Fruit fly (Drosophila melanogaster) whole organism, wandering third instar larva: ENCODE measurements around the gene Ndae1.

Experiments used
- Abd-B ChIP-seq: fragments of >200 bp; optimal IDR thresholded peaks from 2 replicates; lab custom pipeline; 2017; ENCODE audit warnings: missing biosample characterization, missing genetic modification characterization
- CG32264 ChIP-seq: fragments of 200-800 bp; sonication (Bioruptor generic); optimal IDR thresholded peaks from 2 replicates; lab custom pipeline; 2016; ENCODE audit warnings: missing biosample characterization, missing genetic modification characterization
- CG9705 ChIP-seq: fragments of 200-800 bp; sonication (Bioruptor generic); optimal IDR thresholded peaks from 2 replicates; lab custom pipeline; 2018; ENCODE audit warnings: missing biosample characterization, mild to moderate bottlenecking, missing genetic modification characterization
- CrebA ChIP-seq: fragments of 200-800 bp; sonication (Bioruptor generic); optimal IDR thresholded peaks from 2 replicates; lab custom pipeline; 2016; ENCODE audit warnings: missing biosample characterization, mild to moderate bottlenecking, missing genetic modification characterization, borderline replicate concordance
- Dfd ChIP-seq: fragments of >200 bp; optimal IDR thresholded peaks from 2 replicates; lab custom pipeline; 2017; ENCODE audit warnings: missing biosample characterization, missing genetic modification characterization
- GATAd ChIP-seq: sonication (Bioruptor generic); optimal IDR thresholded peaks from 2 replicates; lab custom pipeline; 2016; ENCODE audit warnings: missing biosample characterization, missing genetic modification characterization
- HLH106 ChIP-seq: fragments of 200-800 bp; optimal IDR thresholded peaks from 3 replicates; lab custom pipeline; 2019; ENCODE audit warnings: missing biosample characterization, mild to moderate bottlenecking, missing genetic modification characterization, moderate library complexity
- Hnf4 ChIP-seq: fragments of 200-800 bp; sonication (Bioruptor generic); optimal IDR thresholded peaks from 2 replicates; lab custom pipeline; 2016; ENCODE audit warnings: missing biosample characterization, mild to moderate bottlenecking, missing genetic modification characterization
- Hr78 ChIP-seq: fragments of >200 bp; optimal IDR thresholded peaks from 2 replicates; lab custom pipeline; 2017; ENCODE audit warnings: missing biosample characterization, missing genetic modification characterization
- Hr83 ChIP-seq: fragments of 200-300 bp; sonication (Bioruptor generic); optimal IDR thresholded peaks from 2 replicates; lab custom pipeline; 2016; ENCODE audit warnings: missing biosample characterization, mild to moderate bottlenecking, missing genetic modification characterization, moderate library complexity; ENCODE audit not compliant: poor library complexity, severe bottlenecking
- Jra ChIP-seq: sonication (Bioruptor generic); optimal IDR thresholded peaks from 2 replicates; lab custom pipeline; 2016; ENCODE audit warnings: missing biosample characterization, missing genetic modification characterization
- Mio ChIP-seq: sonication (Bioruptor generic); optimal IDR thresholded peaks from 2 replicates; lab custom pipeline; 2016; ENCODE audit warnings: missing biosample characterization, missing genetic modification characterization
- Myc ChIP-seq: fragments of >200 bp; optimal IDR thresholded peaks from 2 replicates; lab custom pipeline; 2017
- N ChIP-seq: fragments of >200 bp; optimal IDR thresholded peaks from 2 replicates; lab custom pipeline; 2018; ENCODE audit warnings: missing biosample characterization, missing external identifiers, missing genetic modification characterization
- OdsH ChIP-seq: fragments of 200-800 bp; sonication (Bioruptor generic); optimal IDR thresholded peaks from 2 replicates; lab custom pipeline; 2016; ENCODE audit warnings: missing biosample characterization, mild to moderate bottlenecking, missing genetic modification characterization
- Rel ChIP-seq, 2 experiments: fragments of 200-800 bp; sonication (Bioruptor generic) in 1 of 2; optimal IDR thresholded peaks; 2 replicates in 1 of 2; 3 replicates in 1 of 2; lab custom pipeline; 2016 to 2019; ENCODE audit warnings: mild to moderate bottlenecking in 2 of 2, missing biosample characterization in 2 of 2, missing genetic modification characterization in 2 of 2, moderate library complexity in 1 of 2
- Sp1 ChIP-seq: fragments of 200-800 bp; sonication (Bioruptor generic); optimal IDR thresholded peaks from 3 replicates; lab custom pipeline; 2019; ENCODE audit warnings: missing biosample characterization, mild to moderate bottlenecking, missing genetic modification characterization, moderate library complexity
- Vsx2 ChIP-seq: fragments of 200-300, 225-300 bp; sonication (Bioruptor generic); optimal IDR thresholded peaks from 2 replicates; lab custom pipeline; 2018; ENCODE audit warnings: missing biosample characterization, missing genetic modification characterization; ENCODE audit not compliant: partially characterized antibody
- br ChIP-seq: fragments of 200-800 bp; sonication (Bioruptor generic); optimal IDR thresholded peaks from 2 replicates; lab custom pipeline; 2016; ENCODE audit warnings: missing biosample characterization, missing genetic modification characterization
- brk ChIP-seq: fragments of 200-800 bp; sonication (Bioruptor generic); optimal IDR thresholded peaks from 2 replicates; lab custom pipeline; 2016; ENCODE audit warnings: missing biosample characterization, mild to moderate bottlenecking, missing genetic modification characterization
- dl ChIP-seq, 2 experiments: fragments of 175-275, 200-275 bp in 1 of 2; fragments of 200-275 bp in 1 of 2; sonication (Bioruptor generic); optimal IDR thresholded peaks; lab custom pipeline; 2018; ENCODE audit warnings: mild to moderate bottlenecking in 2 of 2, missing biosample characterization in 2 of 2, missing genetic modification characterization in 2 of 2, moderate library complexity in 2 of 2; ENCODE audit not compliant: partially characterized antibody in 2 of 2, insufficient read depth in 1 of 2
- dmrt93B ChIP-seq: fragments of 200-800 bp; sonication (Bioruptor generic); optimal IDR thresholded peaks from 2 replicates; lab custom pipeline; 2018; ENCODE audit warnings: missing biosample characterization, mild to moderate bottlenecking, missing genetic modification characterization
- dsf ChIP-seq: sonication (Bioruptor generic); optimal IDR thresholded peaks from 2 replicates; lab custom pipeline; 2016; ENCODE audit warnings: missing biosample characterization, missing genetic modification characterization, borderline replicate concordance
- ey ChIP-seq: fragments of 200-800 bp; sonication (Bioruptor generic); optimal IDR thresholded peaks from 2 replicates; lab custom pipeline; 2016; ENCODE audit warnings: missing biosample characterization, missing genetic modification characterization
- foxo ChIP-seq, 2 experiments: fragments of 200-800 bp; sonication (Bioruptor generic); optimal IDR thresholded peaks; 2 replicates in 1 of 2; 3 replicates in 1 of 2; lab custom pipeline; 2016 to 2017; ENCODE audit warnings: missing biosample characterization in 2 of 2, missing genetic modification characterization in 2 of 2
- fru ChIP-seq: fragments of 200-800 bp; sonication (Bioruptor generic); optimal IDR thresholded peaks from 3 replicates; lab custom pipeline; 2016; ENCODE audit warnings: missing biosample characterization, mild to moderate bottlenecking, missing genetic modification characterization
- h ChIP-seq: fragments of 200-800 bp; sonication (Bioruptor generic); optimal IDR thresholded peaks from 3 replicates; lab custom pipeline; 2016; ENCODE audit warnings: missing biosample characterization, mild to moderate bottlenecking, missing genetic modification characterization
- jim ChIP-seq: fragments of 175-275, 200-325 bp; sonication (Bioruptor generic); optimal IDR thresholded peaks from 2 replicates; lab custom pipeline; 2016; ENCODE audit warnings: missing biosample characterization, mild to moderate bottlenecking, missing genetic modification characterization
- lola ChIP-seq: fragments of >200 bp; optimal IDR thresholded peaks from 2 replicates; lab custom pipeline; 2017; ENCODE audit warnings: missing biosample characterization, missing genetic modification characterization
- pan ChIP-seq: fragments of >200 bp; optimal IDR thresholded peaks from 2 replicates; lab custom pipeline; 2017
- psq ChIP-seq: fragments of 200-800 bp; sonication (Bioruptor generic); optimal IDR thresholded peaks from 3 replicates; lab custom pipeline; 2017; ENCODE audit warnings: missing biosample characterization, mild to moderate bottlenecking, missing genetic modification characterization, moderate library complexity
- rgr ChIP-seq: fragments of 200-800 bp; sonication (Bioruptor generic); optimal IDR thresholded peaks from 3 replicates; lab custom pipeline; 2016; ENCODE audit warnings: missing biosample characterization, mild to moderate bottlenecking, missing genetic modification characterization
- sage ChIP-seq: fragments of 200-800 bp; sonication (Bioruptor generic); optimal IDR thresholded peaks from 2 replicates; lab custom pipeline; 2016; ENCODE audit warnings: missing biosample characterization, mild to moderate bottlenecking, missing genetic modification characterization
- sv ChIP-seq: fragments of 200-800 bp; sonication (Bioruptor generic); optimal IDR thresholded peaks from 3 replicates; lab custom pipeline; 2016; ENCODE audit warnings: missing biosample characterization, missing genetic modification characterization
- tai ChIP-seq: sonication (Bioruptor generic); optimal IDR thresholded peaks from 2 replicates; lab custom pipeline; 2016; ENCODE audit warnings: missing biosample characterization, missing genetic modification characterization
- usp ChIP-seq: fragments of >200 bp; optimal IDR thresholded peaks from 2 replicates; lab custom pipeline; 2017; ENCODE audit warnings: missing biosample characterization, missing genetic modification characterization
- woc ChIP-seq: sonication (Bioruptor generic); optimal IDR thresholded peaks from 2 replicates; lab custom pipeline; 2016; ENCODE audit warnings: missing biosample characterization, mild to moderate bottlenecking, missing genetic modification characterization

Gene Ndae1

dm6 chr2L:7265970-7266369 lies 16.8 kb upstream of the Ndae1 start:
- TF ChIP-seq rgr (GFP tag; lab: Kevin White, UChicago) (no peak), CG32264 (no peak), woc (GFP tag; lab: Kevin White, UChicago) (no peak), Sp1 (GFP tag; lab: Kevin White, UChicago) (no peak), Dfd (GFP tag; lab: Kevin White, UChicago) (no peak), Myc (lab: Kevin White, UChicago) (no peak), CG9705 (GFP tag; lab: Kevin White, UChicago) (no peak)

- TF ChIP-seq Abd-B (GFP tag; lab: Kevin White, UChicago) (no peak), ey (GFP tag; lab: Kevin White, UChicago) (no peak), h (GFP tag; lab: Kevin White, UChicago) (no peak), CrebA (GFP tag; lab: Kevin White, UChicago) (no peak), CG32264 (no peak), tai (no peak), Sp1 (GFP tag; lab: Kevin White, UChicago) (no peak), N (GFP tag; lab: Kevin White, UChicago) (no peak), Hnf4 (GFP tag; lab: Kevin White, UChicago) (no peak)
Observed at dm6 chr2L:7264885-7265540, 15.9 kb upstream of the Ndae1 start.

- TF ChIP-seq CG32264, result no peak
- TF ChIP-seq CG9705 (GFP tag; lab: Kevin White, UChicago), result no peak
- TF ChIP-seq rgr (GFP tag; lab: Kevin White, UChicago), result no peak
- no peak for TF ChIP-seq Jra (GFP tag; lab: Kevin White, UChicago)
- TF ChIP-seq woc (GFP tag; lab: Kevin White, UChicago), result no peak
- TF ChIP-seq fru (GFP tag; lab: Kevin White, UChicago), result no peak
- TF ChIP-seq Mio (GFP tag; lab: Kevin White, UChicago), result no peak
- no peak for TF ChIP-seq br (GFP tag; lab: Kevin White, UChicago)
- TF ChIP-seq foxo (GFP tag; optimal IDR thresholded peaks at IDR 0.05; lab: Kevin White, UChicago), result no peak
- TF ChIP-seq Vsx2 (GFP tag; lab: Kevin White, UChicago), result no peak
- TF ChIP-seq sv, result no peak
Observed at dm6 chr2L:7264396-7264795, 15.3 kb upstream of the Ndae1 start.

- no peak for TF ChIP-seq sv
- no peak for TF ChIP-seq Myc (lab: Kevin White, UChicago)
- no peak for TF ChIP-seq Hr83 (GFP tag; lab: Kevin White, UChicago)
- TF ChIP-seq sage (GFP tag; lab: Kevin White, UChicago), result no peak
- no peak for TF ChIP-seq Sp1 (GFP tag; lab: Kevin White, UChicago)
- no peak for TF ChIP-seq jim
Observed at dm6 chr2L:7262580-7262979, 13.4 kb upstream of the Ndae1 start.

dm6 chr2L:7261989-7262388 lies 12.8 kb upstream of the Ndae1 start:
- TF ChIP-seq dmrt93B (GFP tag; lab: Kevin White, UChicago), result no peak
- no peak for TF ChIP-seq Mio (GFP tag; lab: Kevin White, UChicago)
- TF ChIP-seq Vsx2 (GFP tag; lab: Kevin White, UChicago), result no peak
- TF ChIP-seq usp (GFP tag; lab: Kevin White, UChicago), result no peak
- TF ChIP-seq pan (lab: Kevin White, UChicago), result no peak
- TF ChIP-seq Hr78 (GFP tag; lab: Kevin White, UChicago), result no peak
- no peak for TF ChIP-seq GATAd (GFP tag; lab: Kevin White, UChicago)
- no peak for TF ChIP-seq CG9705 (GFP tag; lab: Kevin White, UChicago)
- peak; percentile 43 for TF ChIP-seq rgr (GFP tag; lab: Kevin White, UChicago)
- peak; percentile 36 for TF ChIP-seq woc (GFP tag; lab: Kevin White, UChicago)
- peak; percentile 18 for TF ChIP-seq HLH106 (tag; lab: Kevin White, UChicago)
- peak; percentile 49 for TF ChIP-seq fru (GFP tag; lab: Kevin White, UChicago)
- no peak for TF ChIP-seq Dfd (GFP tag; lab: Kevin White, UChicago)
- no peak for TF ChIP-seq N (GFP tag; lab: Kevin White, UChicago)
- no peak for TF ChIP-seq Rel (GFP tag; optimal IDR thresholded peaks at IDR 0.05; lab: Kevin White, UChicago)
- TF ChIP-seq Rel (tag; optimal IDR thresholded peaks at IDR 0.05; lab: Kevin White, UChicago), result no peak
- TF ChIP-seq Sp1 (GFP tag; lab: Kevin White, UChicago), result peak; percentile 59
- peak; percentile 59 for TF ChIP-seq h (GFP tag; lab: Kevin White, UChicago)
- TF ChIP-seq lola, result no peak
- TF ChIP-seq psq (GFP tag; lab: Kevin White, UChicago), result peak; percentile 53
- peak; percentile 11 for TF ChIP-seq brk
- no peak for TF ChIP-seq sv
- TF ChIP-seq Abd-B (GFP tag; lab: Kevin White, UChicago), result no peak
- TF ChIP-seq sage (GFP tag; lab: Kevin White, UChicago), result no peak
- no peak for TF ChIP-seq CG32264
- peak; percentile 56 for TF ChIP-seq OdsH (GFP tag; lab: Kevin White, UChicago)
- TF ChIP-seq foxo (GFP tag; optimal IDR thresholded peaks at IDR 0.05; lab: Kevin White, UChicago), result peak in 1 of 2 experiments; percentile 44
- TF ChIP-seq dsf, result no peak
- TF ChIP-seq Myc (lab: Kevin White, UChicago), result no peak
- peak; percentile 60 for TF ChIP-seq Hnf4 (GFP tag; lab: Kevin White, UChicago)
- no peak for TF ChIP-seq Hr83 (GFP tag; lab: Kevin White, UChicago)
- no peak for TF ChIP-seq dl (GFP tag; optimal IDR thresholded peaks at IDR 0.05; lab: Kevin White, UChicago; ENCODE audit: insufficient read depth in 1 of 2, partially characterized antibody in 2 of 2)
- TF ChIP-seq jim, result no peak
- no peak for TF ChIP-seq CrebA (GFP tag; lab: Kevin White, UChicago)
